Fruit fly (Drosophila melanogaster) whole organism, wandering third instar larva: Measurements from ENCODE around the gene CG10343.

Experiments used
- CG9705 ChIP-seq: fragments of 200-800 bp; sonication (Bioruptor generic); optimal IDR thresholded peaks from 2 replicates; lab custom pipeline; 2018; ENCODE audit warnings: missing biosample characterization, mild to moderate bottlenecking, missing genetic modification characterization
- GATAd ChIP-seq: sonication (Bioruptor generic); optimal IDR thresholded peaks from 2 replicates; lab custom pipeline; 2016; ENCODE audit warnings: missing biosample characterization, missing genetic modification characterization
- HLH106 ChIP-seq: fragments of 200-800 bp; optimal IDR thresholded peaks from 3 replicates; lab custom pipeline; 2019; ENCODE audit warnings: missing biosample characterization, mild to moderate bottlenecking, missing genetic modification characterization, moderate library complexity
- Hr78 ChIP-seq: fragments of >200 bp; optimal IDR thresholded peaks from 2 replicates; lab custom pipeline; 2017; ENCODE audit warnings: missing biosample characterization, missing genetic modification characterization
- Hr83 ChIP-seq: fragments of 200-300 bp; sonication (Bioruptor generic); optimal IDR thresholded peaks from 2 replicates; lab custom pipeline; 2016; ENCODE audit warnings: missing biosample characterization, mild to moderate bottlenecking, missing genetic modification characterization, moderate library complexity; ENCODE audit not compliant: poor library complexity, severe bottlenecking
- Vsx2 ChIP-seq: fragments of 200-300, 225-300 bp; sonication (Bioruptor generic); optimal IDR thresholded peaks from 2 replicates; lab custom pipeline; 2018; ENCODE audit warnings: missing biosample characterization, missing genetic modification characterization; ENCODE audit not compliant: partially characterized antibody
- br ChIP-seq: fragments of 200-800 bp; sonication (Bioruptor generic); optimal IDR thresholded peaks from 2 replicates; lab custom pipeline; 2016; ENCODE audit warnings: missing biosample characterization, missing genetic modification characterization
- jim ChIP-seq: fragments of 175-275, 200-325 bp; sonication (Bioruptor generic); optimal IDR thresholded peaks from 2 replicates; lab custom pipeline; 2016; ENCODE audit warnings: missing biosample characterization, mild to moderate bottlenecking, missing genetic modification characterization
- psq ChIP-seq: fragments of 200-800 bp; sonication (Bioruptor generic); optimal IDR thresholded peaks from 3 replicates; lab custom pipeline; 2017; ENCODE audit warnings: missing biosample characterization, mild to moderate bottlenecking, missing genetic modification characterization, moderate library complexity
- rgr ChIP-seq: fragments of 200-800 bp; sonication (Bioruptor generic); optimal IDR thresholded peaks from 3 replicates; lab custom pipeline; 2016; ENCODE audit warnings: missing biosample characterization, mild to moderate bottlenecking, missing genetic modification characterization

- TF ChIP-seq br (no peak), psq (no peak), Vsx2 (no peak), Hr83 (GFP tag; lab: Kevin White, UChicago) (no peak), Hr78 (no peak), GATAd (GFP tag; lab: Kevin White, UChicago) (no peak), CG9705 (GFP tag; lab: Kevin White, UChicago) (no peak), jim (GFP tag; lab: Kevin White, UChicago) (no peak), HLH106 (no peak), rgr (GFP tag; lab: Kevin White, UChicago) (no peak)
These were observed 39.4 kb downstream of the CG10343 start for dm6 chr2L:18742710-18743109.
